Worm (Caenorhabditis elegans) whole organism, late embryonic: ENCODE measurements around the gene K10D11.4.

ENCODE experiments used
- C08G9.2 ChIP-seq: sonication (generic microtip); optimal IDR thresholded peaks from 2 replicates; lab custom pipeline; 2016; ENCODE audit warnings: mild to moderate bottlenecking, missing genetic modification characterization, moderate library complexity, missing compliant biosample characterization
- C38D4.7 ChIP-seq: fragments of 200-800 bp; sonication (Bioruptor generic); optimal IDR thresholded peaks from 2 replicates; lab custom pipeline; 2018; ENCODE audit warnings: mild to moderate bottlenecking, missing genetic modification characterization, moderate library complexity, missing compliant biosample characterization
- F13H6.1 ChIP-seq: sonication (generic microtip); optimal IDR thresholded peaks from 2 replicates; lab custom pipeline; 2016; ENCODE audit warnings: missing genetic modification characterization, missing compliant biosample characterization
- K09A11.1 ChIP-seq: sonication (generic microtip); optimal IDR thresholded peaks from 2 replicates; lab custom pipeline; 2017; ENCODE audit warnings: antibody characterized with exemption, mild to moderate bottlenecking, missing genetic modification characterization, missing compliant biosample characterization; ENCODE audit not compliant: insufficient read depth
- ahr-1 ChIP-seq: sonication (generic microtip); optimal IDR thresholded peaks from 2 replicates; lab custom pipeline; 2016; ENCODE audit warnings: missing genetic modification characterization, missing compliant biosample characterization
- ama-1 ChIP-seq: fragments of 150-350 bp; optimal IDR thresholded peaks from 2 replicates; lab custom pipeline; 2014
- ceh-14 ChIP-seq: sonication (generic microtip); optimal IDR thresholded peaks from 2 replicates; lab custom pipeline; 2016; ENCODE audit warnings: missing genotype, missing genetic modification characterization, missing compliant biosample characterization
- ceh-18 ChIP-seq: sonication (generic microtip); optimal IDR thresholded peaks from 2 replicates; lab custom pipeline; 2016; ENCODE audit warnings: missing genetic modification characterization, missing compliant biosample characterization
- ceh-22 ChIP-seq: sonication (generic microtip); optimal IDR thresholded peaks from 2 replicates; lab custom pipeline; 2017; ENCODE audit warnings: missing biosample characterization, missing genetic modification characterization
- ceh-30 ChIP-seq: fragments of 150-350 bp; optimal IDR thresholded peaks from 2 replicates; lab custom pipeline; 2014; ENCODE audit warnings: missing biosample characterization, missing genetic modification characterization
- ceh-31 ChIP-seq: sonication (generic microtip); optimal IDR thresholded peaks from 2 replicates; lab custom pipeline; 2016; ENCODE audit warnings: missing genetic modification characterization, missing compliant biosample characterization
- ceh-34 ChIP-seq: sonication (generic microtip); optimal IDR thresholded peaks from 2 replicates; lab custom pipeline; 2016; ENCODE audit warnings: mild to moderate bottlenecking, missing genetic modification characterization, missing compliant biosample characterization
- ceh-6 ChIP-seq: fragments of 200-800 bp; sonication (Bioruptor generic); optimal IDR thresholded peaks from 2 replicates; lab custom pipeline; 2018; ENCODE audit warnings: mild to moderate bottlenecking, missing genetic modification characterization, missing compliant biosample characterization
- che-1 ChIP-seq: sonication (generic microtip); optimal IDR thresholded peaks from 2 replicates; lab custom pipeline; 2016; ENCODE audit warnings: mild to moderate bottlenecking, missing genetic modification characterization, missing compliant biosample characterization
- dmd-4 ChIP-seq: sonication (generic microtip); optimal IDR thresholded peaks from 2 replicates; lab custom pipeline; 2016; ENCODE audit warnings: borderline replicate concordance, missing genetic modification characterization, missing compliant biosample characterization
- dve-1 ChIP-seq: sonication (generic microtip); optimal IDR thresholded peaks from 2 replicates; lab custom pipeline; 2017; ENCODE audit warnings: antibody characterized with exemption, mild to moderate bottlenecking, missing genetic modification characterization, missing compliant biosample characterization
- elt-4 ChIP-seq: sonication (generic microtip); optimal IDR thresholded peaks from 2 replicates; lab custom pipeline; 2016; ENCODE audit warnings: missing genetic modification characterization, missing compliant biosample characterization
- ets-4 ChIP-seq: sonication (generic microtip); optimal IDR thresholded peaks from 2 replicates; lab custom pipeline; 2016; ENCODE audit warnings: missing genetic modification characterization, missing compliant biosample characterization
- fax-1 ChIP-seq: sonication (generic microtip); optimal IDR thresholded peaks from 2 replicates; lab custom pipeline; 2016; ENCODE audit warnings: missing genotype, missing genetic modification characterization, missing compliant biosample characterization
- fkh-10 ChIP-seq: fragments of 150-350 bp; optimal IDR thresholded peaks from 2 replicates; lab custom pipeline; 2014; ENCODE audit warnings: missing biosample characterization, missing genetic modification reagents, missing genetic modification characterization
- fkh-6 ChIP-seq: sonication (generic microtip); optimal IDR thresholded peaks from 2 replicates; lab custom pipeline; 2016; ENCODE audit warnings: missing genetic modification characterization, missing compliant biosample characterization
- hlh-8 ChIP-seq: sonication (generic microtip); optimal IDR thresholded peaks from 2 replicates; lab custom pipeline; 2016; ENCODE audit warnings: missing genotype, missing genetic modification characterization, missing compliant biosample characterization
- lin-11 ChIP-seq: fragments of 200-800 bp; sonication (Bioruptor generic); optimal IDR thresholded peaks from 2 replicates; lab custom pipeline; 2018; ENCODE audit warnings: mild to moderate bottlenecking, missing genetic modification characterization, missing compliant biosample characterization
- mec-3 ChIP-seq: sonication (generic microtip); optimal IDR thresholded peaks from 2 replicates; lab custom pipeline; 2016; ENCODE audit warnings: borderline replicate concordance, missing genetic modification characterization, missing compliant biosample characterization
- nfya-1 ChIP-seq: sonication (generic microtip); optimal IDR thresholded peaks from 2 replicates; lab custom pipeline; 2017; ENCODE audit warnings: missing genetic modification characterization, mild to moderate bottlenecking, missing compliant biosample characterization, antibody characterized with exemption, moderate library complexity
- odd-2 ChIP-seq: sonication (generic microtip); optimal IDR thresholded peaks from 2 replicates; lab custom pipeline; 2017; ENCODE audit warnings: antibody characterized with exemption, mild to moderate bottlenecking, missing genetic modification characterization, missing compliant biosample characterization
- pag-3 ChIP-seq: sonication (generic microtip); optimal IDR thresholded peaks from 2 replicates; lab custom pipeline; 2016; ENCODE audit warnings: missing compliant biosample characterization, missing genetic modification characterization, borderline replicate concordance
- rnt-1 ChIP-seq: sonication (generic microtip); optimal IDR thresholded peaks from 2 replicates; lab custom pipeline; 2016; ENCODE audit warnings: missing genetic modification characterization, missing compliant biosample characterization
- sox-4 ChIP-seq: sonication (generic microtip); optimal IDR thresholded peaks from 2 replicates; lab custom pipeline; 2017; ENCODE audit warnings: mild to moderate bottlenecking, missing genetic modification characterization, inconsistent platforms, missing compliant biosample characterization
- syd-9 ChIP-seq: sonication (generic microtip); optimal IDR thresholded peaks from 2 replicates; lab custom pipeline; 2016; ENCODE audit warnings: mild to moderate bottlenecking, missing genetic modification characterization, moderate library complexity, missing compliant biosample characterization
- tbx-2 ChIP-seq: sonication (generic microtip); optimal IDR thresholded peaks from 2 replicates; lab custom pipeline; 2016; ENCODE audit warnings: missing genetic modification characterization, missing compliant biosample characterization
- tbx-7 ChIP-seq: sonication (generic microtip); optimal IDR thresholded peaks from 2 replicates; lab custom pipeline; 2016; ENCODE audit warnings: missing genotype, missing genetic modification characterization, missing compliant biosample characterization
- unc-3 ChIP-seq, 2 experiments: fragments of 200-800 bp in 1 of 2; sonication (Bioruptor generic) in 1 of 2; sonication (generic microtip) in 1 of 2; conservative IDR thresholded peaks in 1 of 2; optimal IDR thresholded peaks in 1 of 2; 2 replicates each; pipeline versions ENCODE4 v1.3.6 to Lab custom; 2016 to 2022; ENCODE audit warnings: missing compliant biosample characterization in 2 of 2, missing genetic modification characterization in 2 of 2, missing genetic modification reagents in 1 of 2
- unc-42 ChIP-seq: sonication (generic microtip); optimal IDR thresholded peaks from 2 replicates; lab custom pipeline; 2016; ENCODE audit warnings: missing genotype, missing genetic modification characterization, missing compliant biosample characterization
- unc-55 ChIP-seq: sonication (generic microtip); optimal IDR thresholded peaks from 2 replicates; lab custom pipeline; 2017; ENCODE audit warnings: missing biosample characterization, missing genetic modification reagents, missing genetic modification characterization
- unc-86 ChIP-seq: sonication (generic microtip); optimal IDR thresholded peaks from 2 replicates; lab custom pipeline; 2016; ENCODE audit warnings: missing genetic modification characterization, missing compliant biosample characterization
- ztf-16 ChIP-seq: sonication (generic microtip); optimal IDR thresholded peaks from 2 replicates; lab custom pipeline; 2017; ENCODE audit warnings: missing genetic modification characterization, missing compliant biosample characterization

Gene K10D11.4

ce11 chrIV:12997560-12997959, 3.3 kb upstream of the K10D11.4 start:
- TF ChIP-seq nfya-1 (tag; lab: Kevin White, UChicago): no peak
- no peak for TF ChIP-seq syd-9 (tag; lab: Kevin White, UChicago)
- no peak for TF ChIP-seq fkh-10 (GFP tag; lab: Kevin White, UChicago)
- no peak for TF ChIP-seq ceh-22
- TF ChIP-seq mec-3 (tag; lab: Kevin White, UChicago): no peak
- TF ChIP-seq unc-86 (tag; lab: Kevin White, UChicago): no peak
- no peak for TF ChIP-seq fax-1 (tag; lab: Kevin White, UChicago)
- TF ChIP-seq unc-3 (GFP tag; conservative IDR thresholded peaks at IDR 0.05; lab: Robert Waterston, UW): no peak
- TF ChIP-seq unc-3 (tag; optimal IDR thresholded peaks at IDR 0.05; lab: Kevin White, UChicago): no peak
- no peak for TF ChIP-seq unc-42
- no peak for TF ChIP-seq unc-55 (GFP tag; lab: Kevin White, UChicago)
- no peak for TF ChIP-seq ets-4 (tag; lab: Kevin White, UChicago)
- TF ChIP-seq F13H6.1 (tag; lab: Kevin White, UChicago): no peak
- TF ChIP-seq ceh-18 (tag; lab: Kevin White, UChicago): no peak
- no peak for TF ChIP-seq ceh-34 (tag; lab: Kevin White, UChicago)
- no peak for TF ChIP-seq C08G9.2
- no peak for TF ChIP-seq elt-4
- TF ChIP-seq ahr-1 (tag; lab: Kevin White, UChicago): no peak
- no peak for TF ChIP-seq pag-3 (tag; lab: Kevin White, UChicago)
- TF ChIP-seq odd-2 (tag; lab: Kevin White, UChicago): no peak
- TF ChIP-seq dve-1 (tag; lab: Kevin White, UChicago): no peak

DNA sequence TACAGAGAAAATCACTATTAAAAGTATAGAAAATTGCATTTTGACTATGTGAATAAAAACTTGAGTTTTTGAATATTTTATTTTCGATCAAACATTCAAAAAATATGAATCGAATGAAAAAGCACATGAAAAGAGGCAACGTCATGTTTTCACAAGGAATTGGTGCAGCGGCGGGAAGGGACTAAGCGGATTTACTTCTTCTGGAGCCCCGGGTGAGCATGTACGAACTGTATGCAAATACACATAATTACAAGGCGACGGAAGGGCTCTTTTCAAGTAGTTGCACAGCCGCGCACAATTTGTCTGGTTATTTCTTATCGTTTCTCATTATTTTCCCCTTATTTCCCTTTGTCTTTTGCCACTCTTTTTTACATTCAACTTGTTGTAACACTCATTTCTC, 1.6 kb upstream of the K10D11.4 start, which contains the start of gene K10D11.7:
Gene K10D11.7 (minus strand): TSS at position 101 of the 400 bp plus-strand sequence.
- TF ChIP-seq unc-55 (GFP tag; lab: Kevin White, UChicago) (no peak), ceh-31 (tag; lab: Kevin White, UChicago) (no peak), rnt-1 (no peak), ceh-18 (tag; lab: Kevin White, UChicago) (no peak), ceh-14 (tag; lab: Kevin White, UChicago) (no peak), unc-42 (no peak), fkh-6 (tag; lab: Kevin White, UChicago) (no peak), ztf-16 (no peak)

DNA sequence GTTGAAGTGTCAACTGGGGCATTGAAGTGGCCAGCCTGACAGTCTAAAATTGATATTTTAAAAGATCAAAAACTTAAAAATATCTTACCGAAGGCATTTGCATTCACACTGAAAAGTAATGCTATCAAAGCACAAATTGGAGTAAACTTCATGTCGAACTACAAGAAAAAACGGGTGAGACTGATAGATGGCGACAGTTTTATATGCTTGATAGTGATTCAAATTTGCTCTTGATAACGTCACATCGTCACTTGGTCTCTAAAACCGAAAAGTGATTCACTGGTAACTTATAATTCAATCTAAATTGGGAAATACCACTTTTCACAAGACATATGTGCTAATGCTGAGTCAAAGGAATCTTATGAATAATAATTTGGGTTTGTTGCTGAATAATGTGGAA, 2.6 kb downstream of the K10D11.4 start, which contains the start of gene K10D11.5:
Gene K10D11.5 (minus strand): TSS at position 215 of the 400 bp plus-strand sequence.
- TF ChIP-seq dmd-4 (no peak), ama-1 (no peak), ceh-6 (GFP tag; lab: Kevin White, UChicago) (no peak), K09A11.1 (no peak), tbx-2 (no peak), sox-4 (no peak), lin-11 (tag; lab: Kevin White, UChicago) (no peak), C38D4.7 (GFP tag; lab: Kevin White, UChicago) (no peak), C08G9.2 (no peak), ceh-30 (no peak), che-1 (tag; lab: Kevin White, UChicago) (no peak), ceh-31 (tag; lab: Kevin White, UChicago) (no peak), nfya-1 (tag; lab: Kevin White, UChicago) (no peak), dve-1 (tag; lab: Kevin White, UChicago) (no peak), hlh-8 (tag; lab: Kevin White, UChicago) (no peak)

DNA sequence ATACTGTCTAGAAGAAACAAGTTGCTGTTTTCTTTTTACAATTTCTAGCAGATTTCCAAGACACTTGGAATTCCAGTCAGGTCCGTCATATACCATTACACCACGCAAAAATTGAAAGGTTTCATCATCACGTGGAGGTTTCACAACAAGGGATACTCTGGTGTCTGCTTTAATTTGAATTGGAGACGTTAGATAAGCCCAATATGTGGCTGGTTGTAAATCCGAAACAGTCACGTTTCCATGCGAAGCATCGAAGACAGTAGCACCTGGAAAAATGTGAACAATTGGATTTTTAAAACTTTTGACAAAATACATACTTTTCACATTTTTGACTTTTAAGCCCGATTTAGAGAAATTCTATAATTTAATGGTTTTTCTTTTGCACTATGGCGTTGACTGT, 3.6 kb downstream of the K10D11.4 start:
- no peak for TF ChIP-seq unc-3 (GFP tag; conservative IDR thresholded peaks at IDR 0.05; lab: Robert Waterston, UW)
- no peak for TF ChIP-seq unc-3 (tag; optimal IDR thresholded peaks at IDR 0.05; lab: Kevin White, UChicago)
- no peak for TF ChIP-seq rnt-1
- TF ChIP-seq lin-11 (tag; lab: Kevin White, UChicago): no peak
- no peak for TF ChIP-seq K09A11.1
- no peak for TF ChIP-seq tbx-7
- no peak for TF ChIP-seq tbx-2
